Worm (Caenorhabditis elegans) whole organism, L1 larva: ENCODE results near the gene F11C1.9.
A peak's percentile ranks its signal among the peaks of the same experiment; 100 is the strongest.

Source experiments
- C34B4.2 ChIP-seq: sonication (generic microtip); optimal IDR thresholded peaks from 2 replicates; lab custom pipeline; 2017; ENCODE audit warnings: mild to moderate bottlenecking, missing genetic modification characterization, missing compliant biosample characterization
- aha-1 ChIP-seq: fragments of 150-350 bp; optimal IDR thresholded peaks from 2 replicates; lab custom pipeline; 2014; ENCODE audit warnings: missing biosample characterization, missing genetic modification characterization
- blmp-1 ChIP-seq: fragments of 150-350 bp; optimal IDR thresholded peaks from 2 replicates; lab custom pipeline; 2014; ENCODE audit warnings: missing biosample characterization, missing genetic modification characterization
- ceh-88 ChIP-seq: fragments of 200-800 bp; sonication (Bioruptor generic); IDR thresholded peaks from 2 replicates; pipeline ENCODE4 v1.3.6; 2022; ENCODE audit warnings: missing genetic modification characterization, missing compliant biosample characterization
- efl-1 ChIP-seq, 4 experiments: fragments of 150-350 bp; optimal IDR thresholded peaks in 3 of 4; peaks in 1 of 4; 1 replicate in 1 of 4; 2 replicates in 3 of 4; lab custom pipeline; 2014; ENCODE audit warnings: missing biosample characterization in 2 of 4, missing genetic modification characterization in 2 of 4, missing genetic modification reagents in 2 of 4
- efl-3 ChIP-seq: fragments of 200-800 bp; sonication (Bioruptor generic); optimal IDR thresholded peaks from 2 replicates; lab custom pipeline; 2018; ENCODE audit warnings: mild to moderate bottlenecking, missing genetic modification characterization, missing compliant biosample characterization
- elt-2 ChIP-seq: sonication (generic microtip); optimal IDR thresholded peaks from 2 replicates; lab custom pipeline; 2016; ENCODE audit warnings: missing genetic modification characterization, mild to moderate bottlenecking, inconsistent platforms, missing compliant biosample characterization, missing genetic modification reagents
- elt-3 ChIP-seq, 6 experiments: fragments of 150-350 bp in 1 of 6; sonication (generic microtip); optimal IDR thresholded peaks; 2 replicates each; lab custom pipeline; 2017 to 2018; ENCODE audit warnings: missing biosample characterization in 6 of 6, missing genetic modification characterization in 6 of 6, inconsistent platforms in 1 of 6
- fkh-10 ChIP-seq: sonication (generic microtip); optimal IDR thresholded peaks from 2 replicates; lab custom pipeline; 2017; ENCODE audit warnings: missing biosample characterization, missing genetic modification reagents, missing genetic modification characterization
- grh-1 ChIP-seq: fragments of 200-800 bp; sonication (Bioruptor generic); IDR thresholded peaks from 2 replicates; pipeline ENCODE4 v1.3.6; 2022; ENCODE audit warnings: missing genetic modification reagents, missing genetic modification characterization, missing compliant biosample characterization
- jun-1 ChIP-seq: fragments of 150-350 bp; optimal IDR thresholded peaks from 2 replicates; lab custom pipeline; 2014; ENCODE audit warnings: missing biosample characterization, missing genetic modification reagents, missing genetic modification characterization
- lin-14 ChIP-seq: fragments of 200-800 bp; sonication (Bioruptor generic); optimal IDR thresholded peaks from 2 replicates; lab custom pipeline; 2018; ENCODE audit warnings: mild to moderate bottlenecking, missing genetic modification characterization, moderate library complexity, missing compliant biosample characterization
- lin-15B ChIP-seq: fragments of 150-350 bp; sonication (generic microtip); optimal IDR thresholded peaks from 3 replicates; lab custom pipeline; 2014; ENCODE audit warnings: missing biosample characterization, missing genetic modification characterization
- lin-35 ChIP-seq, 2 experiments: fragments of 150-350 bp; optimal IDR thresholded peaks; 2 replicates each; lab custom pipeline; 2014; ENCODE audit warnings: missing biosample characterization in 2 of 2, missing genetic modification characterization in 2 of 2, missing genetic modification reagents in 2 of 2
- lin-39 ChIP-seq: fragments of 150-350 bp; optimal IDR thresholded peaks from 2 replicates; lab custom pipeline; 2014; ENCODE audit warnings: missing biosample characterization, missing genetic modification reagents, missing genetic modification characterization
- lir-3 ChIP-seq: sonication (generic microtip); optimal IDR thresholded peaks from 2 replicates; lab custom pipeline; 2016; ENCODE audit warnings: mild to moderate bottlenecking, missing genetic modification characterization, moderate library complexity, missing compliant biosample characterization; ENCODE audit not compliant: poor library complexity
- lsy-2 ChIP-seq, 2 experiments: fragments of 150-350 bp; optimal IDR thresholded peaks; 2 replicates each; lab custom pipeline; 2014; ENCODE audit warnings: missing biosample characterization in 2 of 2, missing genetic modification characterization in 2 of 2
- mdl-1 ChIP-seq, 2 experiments: fragments of 150-350 bp; optimal IDR thresholded peaks; 2 replicates each; lab custom pipeline; 2014 to 2017; ENCODE audit warnings: missing biosample characterization in 2 of 2, missing genetic modification characterization in 2 of 2, inconsistent platforms in 1 of 2
- nhr-12 ChIP-seq: sonication (generic microtip); optimal IDR thresholded peaks from 2 replicates; lab custom pipeline; 2017; ENCODE audit warnings: missing biosample characterization, missing genetic modification characterization
- nhr-20 ChIP-seq: sonication (generic microtip); optimal IDR thresholded peaks from 2 replicates; lab custom pipeline; 2016; ENCODE audit warnings: mild to moderate bottlenecking, missing genetic modification characterization, missing compliant biosample characterization
- nhr-71 ChIP-seq: sonication (generic microtip); optimal IDR thresholded peaks from 2 replicates; lab custom pipeline; 2016; ENCODE audit warnings: mild to moderate bottlenecking, missing genetic modification characterization, moderate library complexity, missing compliant biosample characterization
- nhr-85 ChIP-seq: sonication (generic microtip); peaks from one replicate; lab custom pipeline; 2016; ENCODE audit warnings: missing genetic modification characterization, inconsistent platforms, missing compliant biosample characterization
- nhr-90 ChIP-seq: sonication (generic microtip); optimal IDR thresholded peaks from 2 replicates; lab custom pipeline; 2016; ENCODE audit warnings: mild to moderate bottlenecking, missing genetic modification characterization, missing compliant biosample characterization; ENCODE audit not compliant: poor library complexity
- skn-1 ChIP-seq: fragments of 150-350 bp; optimal IDR thresholded peaks from 2 replicates; lab custom pipeline; 2014; ENCODE audit warnings: missing biosample characterization, missing genetic modification characterization
- snu-23 ChIP-seq: sonication (generic microtip); optimal IDR thresholded peaks from 2 replicates; lab custom pipeline; 2016; ENCODE audit warnings: missing genetic modification characterization, missing compliant biosample characterization
- tbx-2 ChIP-seq: sonication (generic microtip); optimal IDR thresholded peaks from 2 replicates; lab custom pipeline; 2016; ENCODE audit warnings: missing genetic modification characterization, missing compliant biosample characterization
- unc-86 ChIP-seq: sonication (generic microtip); optimal IDR thresholded peaks from 2 replicates; lab custom pipeline; 2016; ENCODE audit warnings: missing genetic modification characterization, missing compliant biosample characterization
- xbp-1 ChIP-seq: sonication (generic microtip); optimal IDR thresholded peaks from 2 replicates; lab custom pipeline; 2016; ENCODE audit warnings: missing genetic modification characterization, missing compliant biosample characterization
- zip-4 ChIP-seq: fragments of 200-800 bp; sonication (Bioruptor generic); optimal IDR thresholded peaks from 2 replicates; lab custom pipeline; 2018; ENCODE audit warnings: mild to moderate bottlenecking, missing genetic modification characterization, moderate library complexity, missing compliant biosample characterization
- ztf-11 ChIP-seq, 2 experiments: sonication (generic microtip); optimal IDR thresholded peaks; 2 replicates each; lab custom pipeline; 2016 to 2017; ENCODE audit warnings: missing genetic modification characterization in 2 of 2, missing biosample characterization in 1 of 2, missing compliant biosample characterization in 1 of 2

F11C1.9 gene

ce11 chrX:13006734-13007133 lies 29.4 kb upstream of the F11C1.9 start (continued):
- TF ChIP-seq zip-4 (GFP tag; lab: Kevin White, UChicago), result no peak
- no peak for TF ChIP-seq nhr-90 (tag; lab: Kevin White, UChicago)
- TF ChIP-seq lsy-2 (tag; optimal IDR thresholded peaks at IDR 0.05; lab: Kevin White, UChicago), result no peak

- TF ChIP-seq lin-39 (tag; lab: Kevin White, UChicago), result no peak
- TF ChIP-seq nhr-85, result peak; percentile 89
- peak; percentile 37 for TF ChIP-seq nhr-20 (tag; lab: Kevin White, UChicago)
- no peak for TF ChIP-seq jun-1 (tag; lab: Kevin White, UChicago)
- TF ChIP-seq lin-14 (GFP tag; lab: Kevin White, UChicago), result peak; percentile 55
- TF ChIP-seq blmp-1 (tag; lab: Kevin White, UChicago), result peak; percentile 71
- TF ChIP-seq grh-1, result peak; percentile 14; the same call in 1 of the 2 replicates
- TF ChIP-seq nhr-71 (tag; lab: Kevin White, UChicago), result peak; percentile 34
- peak in 1 of 2 experiments; percentile 22 for TF ChIP-seq mdl-1 (tag; optimal IDR thresholded peaks at IDR 0.05; lab: Kevin White, UChicago)
- peak; percentile 42 for TF ChIP-seq snu-23 (GFP tag; lab: Kevin White, UChicago)
- TF ChIP-seq nhr-90 (tag; lab: Kevin White, UChicago), result peak; percentile 11
Measured at ce11 chrX:13006328-13006727, 29.0 kb upstream of the F11C1.9 start.

- no peak for TF ChIP-seq unc-86 (tag; lab: Kevin White, UChicago)
- no peak for TF ChIP-seq efl-3
- no peak for TF ChIP-seq lin-35 (GFP tag; optimal IDR thresholded peaks at IDR 0.05; lab: Kevin White, UChicago)
- no peak for TF ChIP-seq elt-2 (tag; lab: Kevin White, UChicago)
- TF ChIP-seq ceh-88 (GFP tag; lab: Robert Waterston, UW), result no peak
- no peak for TF ChIP-seq lin-15B
- TF ChIP-seq nhr-90 (tag; lab: Kevin White, UChicago), result no peak
- no peak for TF ChIP-seq tbx-2
- no peak for TF ChIP-seq fkh-10 (GFP tag; lab: Kevin White, UChicago)
- no peak for TF ChIP-seq lir-3
Measured at ce11 chrX:13005730-13006129, 28.4 kb upstream of the F11C1.9 start.

- peak; percentile 82 for TF ChIP-seq blmp-1 (tag; lab: Kevin White, UChicago)
- no peak for TF ChIP-seq skn-1 (tag; lab: Kevin White, UChicago)
- TF ChIP-seq C34B4.2, result no peak
- TF ChIP-seq nhr-12 (tag; lab: Kevin White, UChicago), result no peak
- TF ChIP-seq lsy-2 (tag; optimal IDR thresholded peaks at IDR 0.05; lab: Kevin White, UChicago), result peak in 1 of 2 experiments; percentile 42
- TF ChIP-seq lin-14 (GFP tag; lab: Kevin White, UChicago), result peak; percentile 45
- TF ChIP-seq elt-3 (tag; optimal IDR thresholded peaks at IDR 0.05; lab: Kevin White, UChicago), result peak in 1 of 6 experiments; percentile 16
- TF ChIP-seq tbx-2, result no peak
- TF ChIP-seq xbp-1 (tag; lab: Kevin White, UChicago), result no peak
- no peak for TF ChIP-seq efl-1 (optimal IDR thresholded peaks at IDR 0.05; lab: Kevin White, UChicago)
- TF ChIP-seq efl-1 (GFP tag; optimal IDR thresholded peaks at IDR 0.05 in 1 of 2; lab: Kevin White, UChicago), result peak in 1 of 2 experiments; percentile 59
- TF ChIP-seq aha-1 (tag; lab: Kevin White, UChicago), result no peak
- peak; percentile 81 for TF ChIP-seq nhr-85
- TF ChIP-seq ztf-11 (tag; optimal IDR thresholded peaks at IDR 0.05; lab: Kevin White, UChicago), result no peak
Measured at ce11 chrX:13004491-13005093, 27.2 kb upstream of the F11C1.9 start.

ce11 chrX:13003092-13003491 lies 25.7 kb upstream of the F11C1.9 start:
- no peak for TF ChIP-seq tbx-2
- peak; percentile 90 for TF ChIP-seq blmp-1 (tag; lab: Kevin White, UChicago)
